Fruit fly (Drosophila melanogaster) whole organism, wandering third instar larva: ENCODE data around the gene fzr.

ENCODE experiments used
- CG32264 ChIP-seq: fragments of 200-800 bp; sonication (Bioruptor generic); optimal IDR thresholded peaks from 2 replicates; lab custom pipeline; 2016; ENCODE audit warnings: missing biosample characterization, missing genetic modification characterization
- CrebA ChIP-seq: fragments of 200-800 bp; sonication (Bioruptor generic); optimal IDR thresholded peaks from 2 replicates; lab custom pipeline; 2016; ENCODE audit warnings: missing biosample characterization, mild to moderate bottlenecking, missing genetic modification characterization, borderline replicate concordance
- Dfd ChIP-seq: fragments of >200 bp; optimal IDR thresholded peaks from 2 replicates; lab custom pipeline; 2017; ENCODE audit warnings: missing biosample characterization, missing genetic modification characterization
- Dif ChIP-seq: fragments of 200-275, 200-300 bp; sonication (Bioruptor generic); optimal IDR thresholded peaks from 2 replicates; lab custom pipeline; 2018; ENCODE audit warnings: missing biosample characterization, missing genetic modification characterization; ENCODE audit not compliant: partially characterized antibody
- GATAd ChIP-seq: sonication (Bioruptor generic); optimal IDR thresholded peaks from 2 replicates; lab custom pipeline; 2016; ENCODE audit warnings: missing biosample characterization, missing genetic modification characterization
- HLH106 ChIP-seq: fragments of 200-800 bp; optimal IDR thresholded peaks from 3 replicates; lab custom pipeline; 2019; ENCODE audit warnings: missing biosample characterization, mild to moderate bottlenecking, missing genetic modification characterization, moderate library complexity
- Hnf4 ChIP-seq: fragments of 200-800 bp; sonication (Bioruptor generic); optimal IDR thresholded peaks from 2 replicates; lab custom pipeline; 2016; ENCODE audit warnings: missing biosample characterization, mild to moderate bottlenecking, missing genetic modification characterization
- Hr83 ChIP-seq: fragments of 200-300 bp; sonication (Bioruptor generic); optimal IDR thresholded peaks from 2 replicates; lab custom pipeline; 2016; ENCODE audit warnings: missing biosample characterization, mild to moderate bottlenecking, missing genetic modification characterization, moderate library complexity; ENCODE audit not compliant: poor library complexity, severe bottlenecking
- Jra ChIP-seq: sonication (Bioruptor generic); optimal IDR thresholded peaks from 2 replicates; lab custom pipeline; 2016; ENCODE audit warnings: missing biosample characterization, missing genetic modification characterization
- Myc ChIP-seq: fragments of >200 bp; optimal IDR thresholded peaks from 2 replicates; lab custom pipeline; 2017
- OdsH ChIP-seq: fragments of 200-800 bp; sonication (Bioruptor generic); optimal IDR thresholded peaks from 2 replicates; lab custom pipeline; 2016; ENCODE audit warnings: missing biosample characterization, mild to moderate bottlenecking, missing genetic modification characterization
- Sp1 ChIP-seq: fragments of 200-800 bp; sonication (Bioruptor generic); optimal IDR thresholded peaks from 3 replicates; lab custom pipeline; 2019; ENCODE audit warnings: missing biosample characterization, mild to moderate bottlenecking, missing genetic modification characterization, moderate library complexity
- Vsx2 ChIP-seq: fragments of 200-300, 225-300 bp; sonication (Bioruptor generic); optimal IDR thresholded peaks from 2 replicates; lab custom pipeline; 2018; ENCODE audit warnings: missing biosample characterization, missing genetic modification characterization; ENCODE audit not compliant: partially characterized antibody
- brk ChIP-seq: fragments of 200-800 bp; sonication (Bioruptor generic); optimal IDR thresholded peaks from 2 replicates; lab custom pipeline; 2016; ENCODE audit warnings: missing biosample characterization, mild to moderate bottlenecking, missing genetic modification characterization
- dl ChIP-seq, 2 experiments: fragments of 175-275, 200-275 bp in 1 of 2; fragments of 200-275 bp in 1 of 2; sonication (Bioruptor generic); optimal IDR thresholded peaks; lab custom pipeline; 2018; ENCODE audit warnings: mild to moderate bottlenecking in 2 of 2, missing biosample characterization in 2 of 2, missing genetic modification characterization in 2 of 2, moderate library complexity in 2 of 2; ENCODE audit not compliant: partially characterized antibody in 2 of 2, insufficient read depth in 1 of 2
- dmrt93B ChIP-seq: fragments of 200-800 bp; sonication (Bioruptor generic); optimal IDR thresholded peaks from 2 replicates; lab custom pipeline; 2018; ENCODE audit warnings: missing biosample characterization, mild to moderate bottlenecking, missing genetic modification characterization
- dsf ChIP-seq: sonication (Bioruptor generic); optimal IDR thresholded peaks from 2 replicates; lab custom pipeline; 2016; ENCODE audit warnings: missing biosample characterization, missing genetic modification characterization, borderline replicate concordance
- ey ChIP-seq: fragments of 200-800 bp; sonication (Bioruptor generic); optimal IDR thresholded peaks from 2 replicates; lab custom pipeline; 2016; ENCODE audit warnings: missing biosample characterization, missing genetic modification characterization
- foxo ChIP-seq, 2 experiments: fragments of 200-800 bp; sonication (Bioruptor generic); optimal IDR thresholded peaks; 2 replicates in 1 of 2; 3 replicates in 1 of 2; lab custom pipeline; 2016 to 2017; ENCODE audit warnings: missing biosample characterization in 2 of 2, missing genetic modification characterization in 2 of 2
- fru ChIP-seq: fragments of 200-800 bp; sonication (Bioruptor generic); optimal IDR thresholded peaks from 3 replicates; lab custom pipeline; 2016; ENCODE audit warnings: missing biosample characterization, mild to moderate bottlenecking, missing genetic modification characterization
- h ChIP-seq: fragments of 200-800 bp; sonication (Bioruptor generic); optimal IDR thresholded peaks from 3 replicates; lab custom pipeline; 2016; ENCODE audit warnings: missing biosample characterization, mild to moderate bottlenecking, missing genetic modification characterization
- jim ChIP-seq: fragments of 175-275, 200-325 bp; sonication (Bioruptor generic); optimal IDR thresholded peaks from 2 replicates; lab custom pipeline; 2016; ENCODE audit warnings: missing biosample characterization, mild to moderate bottlenecking, missing genetic modification characterization
- lola ChIP-seq: fragments of >200 bp; optimal IDR thresholded peaks from 2 replicates; lab custom pipeline; 2017; ENCODE audit warnings: missing biosample characterization, missing genetic modification characterization
- pan ChIP-seq: fragments of >200 bp; optimal IDR thresholded peaks from 2 replicates; lab custom pipeline; 2017
- psq ChIP-seq: fragments of 200-800 bp; sonication (Bioruptor generic); optimal IDR thresholded peaks from 3 replicates; lab custom pipeline; 2017; ENCODE audit warnings: missing biosample characterization, mild to moderate bottlenecking, missing genetic modification characterization, moderate library complexity
- rgr ChIP-seq: fragments of 200-800 bp; sonication (Bioruptor generic); optimal IDR thresholded peaks from 3 replicates; lab custom pipeline; 2016; ENCODE audit warnings: missing biosample characterization, mild to moderate bottlenecking, missing genetic modification characterization
- sv ChIP-seq: fragments of 200-800 bp; sonication (Bioruptor generic); optimal IDR thresholded peaks from 3 replicates; lab custom pipeline; 2016; ENCODE audit warnings: missing biosample characterization, missing genetic modification characterization
- usp ChIP-seq: fragments of >200 bp; optimal IDR thresholded peaks from 2 replicates; lab custom pipeline; 2017; ENCODE audit warnings: missing biosample characterization, missing genetic modification characterization

fzr gene

dm6 chrX:4699775-4700174, 20.4 kb upstream of the fzr start:
- peak; percentile 7 for TF ChIP-seq h (GFP tag; lab: Kevin White, UChicago)
- TF ChIP-seq foxo (GFP tag; optimal IDR thresholded peaks at IDR 0.05; lab: Kevin White, UChicago): peak in 1 of 2 experiments; percentile 23
- TF ChIP-seq HLH106 (tag; lab: Kevin White, UChicago): peak; percentile 6
- TF ChIP-seq usp (GFP tag; lab: Kevin White, UChicago): no peak
- TF ChIP-seq fru (GFP tag; lab: Kevin White, UChicago): peak; percentile 20

dm6 chrX:4699370-4699769, 20.0 kb upstream of the fzr start:
- TF ChIP-seq fru (GFP tag; lab: Kevin White, UChicago): no peak
- peak; percentile 84 for TF ChIP-seq Dfd

DNA sequence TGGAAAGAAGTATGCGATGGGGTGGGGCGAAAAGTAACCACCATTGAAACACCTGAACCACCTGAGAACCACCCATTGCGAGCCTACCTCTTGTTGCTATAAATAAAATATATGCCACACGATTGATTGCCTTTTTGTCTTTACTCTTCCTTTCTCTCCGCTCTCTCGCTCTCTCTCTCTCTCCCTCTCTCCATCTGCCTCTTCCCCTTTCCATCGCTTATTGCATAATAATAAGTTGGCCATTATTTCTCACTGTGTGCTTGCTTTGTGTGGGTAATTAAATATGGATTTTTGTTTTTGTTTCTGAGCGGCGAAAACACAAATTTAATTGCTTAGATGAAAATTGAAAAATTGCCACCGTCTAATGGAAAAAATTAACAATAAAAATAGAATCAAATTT, 14.8 kb upstream of the fzr start:
- TF ChIP-seq Vsx2 (GFP tag; lab: Kevin White, UChicago): no peak
- TF ChIP-seq brk (GFP tag; lab: Kevin White, UChicago): no peak
- no peak for TF ChIP-seq jim (GFP tag; lab: Kevin White, UChicago)
- TF ChIP-seq dmrt93B (GFP tag; lab: Kevin White, UChicago): no peak
- no peak for TF ChIP-seq Myc (lab: Kevin White, UChicago)
- TF ChIP-seq Dif (GFP tag; lab: Kevin White, UChicago): no peak
- no peak for TF ChIP-seq h (GFP tag; lab: Kevin White, UChicago)
- TF ChIP-seq Dfd: no peak
- no peak for TF ChIP-seq lola (GFP tag; lab: Kevin White, UChicago)
- TF ChIP-seq HLH106 (tag; lab: Kevin White, UChicago): no peak
- TF ChIP-seq Hr83 (GFP tag; lab: Kevin White, UChicago): no peak
- no peak for TF ChIP-seq Jra
- no peak for TF ChIP-seq usp (GFP tag; lab: Kevin White, UChicago)
- no peak for TF ChIP-seq dl (GFP tag; optimal IDR thresholded peaks at IDR 0.05; lab: Kevin White, UChicago; ENCODE audit: insufficient read depth in 1 of 2, partially characterized antibody in 2 of 2)
- no peak for TF ChIP-seq ey (GFP tag; lab: Kevin White, UChicago)
- no peak for TF ChIP-seq OdsH (GFP tag; lab: Kevin White, UChicago)
- no peak for TF ChIP-seq fru (GFP tag; lab: Kevin White, UChicago)
- TF ChIP-seq, all 38 proteins: peak for 0

dm6 chrX:4692963-4693362, 13.6 kb upstream of the fzr start:
- TF ChIP-seq fru (GFP tag; lab: Kevin White, UChicago) (no peak), usp (GFP tag; lab: Kevin White, UChicago) (no peak), foxo (GFP tag; optimal IDR thresholded peaks at IDR 0.05; lab: Kevin White, UChicago) (no peak), CG32264 (GFP tag; lab: Kevin White, UChicago) (no peak), CrebA (GFP tag; lab: Kevin White, UChicago) (no peak), dmrt93B (GFP tag; lab: Kevin White, UChicago) (no peak), Hr83 (GFP tag; lab: Kevin White, UChicago) (no peak), sv (GFP tag; lab: Kevin White, UChicago) (no peak), pan (lab: Kevin White, UChicago) (no peak), Dfd (no peak), OdsH (GFP tag; lab: Kevin White, UChicago) (no peak), dsf (GFP tag; lab: Kevin White, UChicago) (no peak), rgr (no peak), Sp1 (GFP tag; lab: Kevin White, UChicago) (no peak), Hnf4 (GFP tag; lab: Kevin White, UChicago) (no peak), Vsx2 (GFP tag; lab: Kevin White, UChicago) (no peak), HLH106 (tag; lab: Kevin White, UChicago) (no peak), ey (GFP tag; lab: Kevin White, UChicago) (no peak)
- TF ChIP-seq, all 38 proteins: peak for 0

DNA sequence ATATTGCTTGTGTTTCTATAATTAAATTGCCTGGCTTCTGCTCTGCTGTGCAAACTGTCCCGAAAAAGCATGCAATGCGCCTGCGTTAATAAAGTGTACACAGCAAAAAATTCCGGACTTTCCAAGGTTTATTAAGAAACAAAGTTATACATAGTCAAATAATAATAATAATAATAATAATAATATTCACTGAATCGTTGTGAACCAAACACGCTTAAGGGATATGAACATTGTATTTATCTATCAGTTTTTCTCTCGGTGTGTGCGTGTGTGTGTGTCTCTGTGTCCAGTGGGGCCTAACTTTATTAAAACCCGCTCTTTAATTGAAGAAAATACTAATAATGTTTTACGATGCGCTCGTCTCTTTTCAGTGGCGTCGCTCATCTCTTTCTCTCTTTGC, 11.9 kb upstream of the fzr start:
- TF ChIP-seq Sp1 (GFP tag; lab: Kevin White, UChicago) (peak; percentile 1), rgr (peak; percentile 10), psq (GFP tag; lab: Kevin White, UChicago) (no peak), HLH106 (tag; lab: Kevin White, UChicago) (peak; percentile 30), foxo (GFP tag; optimal IDR thresholded peaks at IDR 0.05; lab: Kevin White, UChicago) (peak in 1 of 2 experiments; percentile 19), GATAd (GFP tag; lab: Kevin White, UChicago) (no peak)
